Fruit fly (Drosophila melanogaster): ENCODE data around the gene CG1136.

- no peak for TF ChIP-seq fru (GFP tag; optimal IDR thresholded peaks at IDR 0.05)
- no peak for TF ChIP-seq ey (GFP tag; optimal IDR thresholded peaks at IDR 0.05)
- TF ChIP-seq sv (GFP tag; optimal IDR thresholded peaks at IDR 0.05): no peak
- TF ChIP-seq h (GFP tag; optimal IDR thresholded peaks at IDR 0.05): no peak
- TF ChIP-seq Hnf4 (GFP tag; optimal IDR thresholded peaks at IDR 0.05): no peak
- TF ChIP-seq tai (GFP tag; optimal IDR thresholded peaks at IDR 0.05): no peak
- no peak for TF ChIP-seq Sp1 (GFP tag; optimal IDR thresholded peaks at IDR 0.05)
- no peak for TF ChIP-seq Abd-B (GFP tag; optimal IDR thresholded peaks at IDR 0.05)
Measured at dm6 chr3L:4061921-4062474, 15.6 kb downstream of the CG1136 start, which contains the start of gene dib.

Measured in whole organism, wandering third instar larva.